Fruit fly (Drosophila melanogaster): Measurements from ENCODE around the gene ATPsynCF6.

The ATPsynCF6 gene

DNA sequence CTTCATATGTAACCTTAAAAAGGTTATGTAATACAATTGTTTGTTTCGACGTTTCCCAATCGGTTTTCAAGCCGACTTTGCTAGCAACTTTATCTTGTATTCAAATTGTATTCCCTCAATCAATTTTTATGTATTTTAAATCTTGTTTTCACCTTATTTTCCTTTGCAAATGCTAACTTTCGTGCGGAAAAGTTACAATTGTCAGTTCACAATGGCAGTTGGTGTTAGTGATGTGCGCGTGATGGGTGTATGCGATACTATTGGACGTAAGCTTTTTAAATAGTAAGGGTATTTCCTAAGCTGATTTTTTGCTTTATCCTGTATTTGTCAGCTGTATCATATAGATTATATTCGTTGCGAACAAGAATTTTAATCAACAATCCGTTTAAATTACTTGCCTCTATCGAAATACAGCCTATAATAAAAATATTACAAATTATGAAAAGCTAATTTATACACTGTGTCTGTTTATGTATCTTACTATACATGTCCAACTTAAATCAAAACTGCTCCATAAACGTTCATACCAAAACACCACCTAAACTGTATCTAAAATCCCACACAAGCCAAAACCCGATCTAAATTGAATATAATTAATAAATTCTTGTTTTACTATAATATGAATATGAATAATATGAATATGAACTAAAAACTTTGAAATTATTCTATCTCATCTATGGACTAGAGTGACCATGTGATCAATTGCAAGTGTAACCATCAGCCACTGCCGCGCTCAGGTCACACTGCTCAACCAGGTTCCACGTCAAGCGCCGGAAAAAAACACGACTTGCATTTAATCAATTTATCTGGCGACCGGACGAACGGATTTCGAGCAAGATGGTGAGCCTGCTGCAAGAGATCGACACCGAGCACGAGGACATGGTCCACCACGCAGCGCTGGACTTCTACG lies at the start of gene ATPsynCF6, which contains the start of gene Sec13:
TSS of gene ATPsynCF6 (minus strand) at position 236 of the 910 bp plus-strand sequence.
TSS of gene Sec13 (plus strand) at position 450 of the 910 bp plus-strand sequence.
- TF ChIP-seq Hr96 (GFP tag; optimal IDR thresholded peaks at IDR 0.05) (peak; percentile 53), CG33017 (tag; optimal IDR thresholded peaks at IDR 0.05) (peak; percentile 12), CG14711 (tag; optimal IDR thresholded peaks at IDR 0.05) (peak; percentile 33), bab1 (GFP tag; optimal IDR thresholded peaks at IDR 0.05) (peak; percentile 51), pad (GFP tag; optimal IDR thresholded peaks at IDR 0.05) (peak; percentile 13), CG1620 (GFP tag; optimal IDR thresholded peaks at IDR 0.05) (no peak), cnc (optimal IDR thresholded peaks at IDR 0.05) (no peak), CG7101 (tag; optimal IDR thresholded peaks at IDR 0.05) (peak; percentile 29), cic (GFP tag; optimal IDR thresholded peaks at IDR 0.05) (no peak), CG5204 (GFP tag; optimal IDR thresholded peaks at IDR 0.05) (no peak), CG11617 (GFP tag; optimal IDR thresholded peaks at IDR 0.05) (no peak), Mnt (GFP tag; optimal IDR thresholded peaks at IDR 0.05) (peak; percentile 13), toe (GFP tag; optimal IDR thresholded peaks at IDR 0.05) (peak; percentile 88), CG12768 (GFP tag; optimal IDR thresholded peaks at IDR 0.05) (peak; percentile 49), kay (GFP tag; ENCODE audit: borderline replicate concordance) (no peak), Crg-1 (GFP tag; optimal IDR thresholded peaks at IDR 0.05) (no peak), tj (GFP tag; optimal IDR thresholded peaks at IDR 0.05) (peak; percentile 14), Clk (GFP tag; optimal IDR thresholded peaks at IDR 0.05) (no peak), ovo (GFP tag; optimal IDR thresholded peaks at IDR 0.05) (peak; percentile 8), CG7045 (GFP tag; optimal IDR thresholded peaks at IDR 0.05) (peak; percentile 60)

dm6 chr3R:23405209-23405608 lies 49.3 kb upstream of the ATPsynCF6 start, which contains the start of gene Ir94e:
Gene Ir94e (plus strand): TSS chr3R:23405509.
- no peak for TF ChIP-seq ovo (GFP tag; optimal IDR thresholded peaks at IDR 0.05)
- TF ChIP-seq CG12768 (GFP tag; optimal IDR thresholded peaks at IDR 0.05): no peak
- no peak for TF ChIP-seq cic (GFP tag; optimal IDR thresholded peaks at IDR 0.05)
- no peak for TF ChIP-seq CG11617 (GFP tag; optimal IDR thresholded peaks at IDR 0.05)
- no peak for TF ChIP-seq toe (GFP tag; optimal IDR thresholded peaks at IDR 0.05)
- no peak for TF ChIP-seq bab1 (GFP tag; optimal IDR thresholded peaks at IDR 0.05)
- TF ChIP-seq Clk (GFP tag; optimal IDR thresholded peaks at IDR 0.05): no peak
- no peak for TF ChIP-seq CG14711 (tag; optimal IDR thresholded peaks at IDR 0.05)
- no peak for TF ChIP-seq cnc (optimal IDR thresholded peaks at IDR 0.05)
- no peak for TF ChIP-seq CG7101 (tag; optimal IDR thresholded peaks at IDR 0.05)
- no peak for TF ChIP-seq CG7045 (GFP tag; optimal IDR thresholded peaks at IDR 0.05)
- TF ChIP-seq Crg-1 (GFP tag; optimal IDR thresholded peaks at IDR 0.05): no peak
- TF ChIP-seq CG1620 (GFP tag; optimal IDR thresholded peaks at IDR 0.05): no peak
- TF ChIP-seq pad (GFP tag; optimal IDR thresholded peaks at IDR 0.05): no peak
- TF ChIP-seq tj (GFP tag; optimal IDR thresholded peaks at IDR 0.05): no peak
- no peak for TF ChIP-seq Hr96 (GFP tag; optimal IDR thresholded peaks at IDR 0.05)

dm6 chr3R:23403628-23404027 lies 47.8 kb upstream of the ATPsynCF6 start, which contains the start of gene CG17380:
Gene CG17380 (minus strand): TSS chr3R:23403728.
- no peak for TF ChIP-seq CG14711 (tag; optimal IDR thresholded peaks at IDR 0.05)
- TF ChIP-seq CG1620 (GFP tag; optimal IDR thresholded peaks at IDR 0.05): no peak
- no peak for TF ChIP-seq Clk (GFP tag; optimal IDR thresholded peaks at IDR 0.05)
- no peak for TF ChIP-seq ovo (GFP tag; optimal IDR thresholded peaks at IDR 0.05)

dm6 chr3R:23402508-23402907 lies 46.6 kb upstream of the ATPsynCF6 start, which contains the start of gene Ir94d:
Gene Ir94d (plus strand): TSS chr3R:23402808.
- TF ChIP-seq kay (GFP tag; ENCODE audit: borderline replicate concordance) (no peak), cnc (optimal IDR thresholded peaks at IDR 0.05) (no peak), Hr96 (GFP tag; optimal IDR thresholded peaks at IDR 0.05) (no peak), toe (GFP tag; optimal IDR thresholded peaks at IDR 0.05) (no peak), CG7045 (GFP tag; optimal IDR thresholded peaks at IDR 0.05) (no peak), bab1 (GFP tag; optimal IDR thresholded peaks at IDR 0.05) (no peak), CG11617 (GFP tag; optimal IDR thresholded peaks at IDR 0.05) (no peak), tj (GFP tag; optimal IDR thresholded peaks at IDR 0.05) (no peak), Clk (GFP tag; optimal IDR thresholded peaks at IDR 0.05) (no peak)

dm6 chr3R:23401519-23401918 lies 45.7 kb upstream of the ATPsynCF6 start:
- TF ChIP-seq cnc (optimal IDR thresholded peaks at IDR 0.05) (no peak), Mnt (GFP tag; optimal IDR thresholded peaks at IDR 0.05) (no peak), CG5204 (GFP tag; optimal IDR thresholded peaks at IDR 0.05) (no peak)

dm6 chr3R:23399679-23400078 lies 43.8 kb upstream of the ATPsynCF6 start:
- TF ChIP-seq CG11617 (GFP tag; optimal IDR thresholded peaks at IDR 0.05): no peak
- no peak for TF ChIP-seq ovo (GFP tag; optimal IDR thresholded peaks at IDR 0.05)
- TF ChIP-seq CG14711 (tag; optimal IDR thresholded peaks at IDR 0.05): no peak
- no peak for TF ChIP-seq Clk (GFP tag; optimal IDR thresholded peaks at IDR 0.05)
- no peak for TF ChIP-seq toe (GFP tag; optimal IDR thresholded peaks at IDR 0.05)
- TF ChIP-seq tj (GFP tag; optimal IDR thresholded peaks at IDR 0.05): no peak
- no peak for TF ChIP-seq Mnt (GFP tag; optimal IDR thresholded peaks at IDR 0.05)
- TF ChIP-seq CG33017 (tag; optimal IDR thresholded peaks at IDR 0.05): no peak
- TF ChIP-seq CG12768 (GFP tag; optimal IDR thresholded peaks at IDR 0.05): no peak
- TF ChIP-seq Crg-1 (GFP tag; optimal IDR thresholded peaks at IDR 0.05): no peak
- TF ChIP-seq CG7045 (GFP tag; optimal IDR thresholded peaks at IDR 0.05): no peak
- TF ChIP-seq bab1 (GFP tag; optimal IDR thresholded peaks at IDR 0.05): no peak
- no peak for TF ChIP-seq CG7101 (tag; optimal IDR thresholded peaks at IDR 0.05)
- no peak for TF ChIP-seq Hr96 (GFP tag; optimal IDR thresholded peaks at IDR 0.05)
- TF ChIP-seq cic (GFP tag; optimal IDR thresholded peaks at IDR 0.05): no peak
- TF ChIP-seq CG1620 (GFP tag; optimal IDR thresholded peaks at IDR 0.05): no peak
- TF ChIP-seq CG5204 (GFP tag; optimal IDR thresholded peaks at IDR 0.05): no peak
- TF ChIP-seq pad (GFP tag; optimal IDR thresholded peaks at IDR 0.05): no peak
- no peak for TF ChIP-seq kay (GFP tag; ENCODE audit: borderline replicate concordance)

Measured in whole organism, adult.